Fruit fly (Drosophila melanogaster) whole organism, adult: Measurements from ENCODE around the gene mino.

ENCODE experiments used
- CG11617 ChIP-seq: fragments of 200-800 bp; sonication (Bioruptor generic); optimal IDR thresholded peaks from 2 replicates; lab custom pipeline; 2017; ENCODE audit warnings: mild to moderate bottlenecking, missing biosample characterization, missing genetic modification reagents, missing genetic modification characterization
- CG12768 ChIP-seq: fragments of 200-800 bp; sonication (Bioruptor generic); optimal IDR thresholded peaks from 2 replicates; lab custom pipeline; 2017; ENCODE audit warnings: missing biosample characterization, missing genetic modification characterization, mild to moderate bottlenecking, moderate library complexity, missing genetic modification reagents
- CG14711 ChIP-seq: fragments of 200-800 bp; sonication (Bioruptor generic); optimal IDR thresholded peaks from 2 replicates; lab custom pipeline; 2018; ENCODE audit warnings: missing biosample characterization, mild to moderate bottlenecking, missing genetic modification characterization, moderate library complexity
- CG1620 ChIP-seq: fragments of 200-800 bp; sonication (Bioruptor generic); optimal IDR thresholded peaks from 2 replicates; lab custom pipeline; 2016; ENCODE audit warnings: missing biosample characterization, missing genetic modification characterization
- CG33017 ChIP-seq: fragments of 200-800 bp; sonication (Bioruptor generic); optimal IDR thresholded peaks from 2 replicates; lab custom pipeline; 2018; ENCODE audit warnings: missing biosample characterization, mild to moderate bottlenecking, missing genetic modification characterization, moderate library complexity
- CG5204 ChIP-seq: fragments of 200-800 bp; sonication (Bioruptor generic); optimal IDR thresholded peaks from 2 replicates; lab custom pipeline; 2016; ENCODE audit warnings: missing biosample characterization, missing genetic modification characterization
- CG7045 ChIP-seq: fragments of 200-800 bp; sonication (Bioruptor generic); optimal IDR thresholded peaks from 2 replicates; lab custom pipeline; 2017; ENCODE audit warnings: missing biosample characterization, mild to moderate bottlenecking, missing genetic modification characterization
- CG7101 ChIP-seq: fragments of 200-800 bp; sonication (Bioruptor generic); optimal IDR thresholded peaks from 2 replicates; lab custom pipeline; 2018; ENCODE audit warnings: missing biosample characterization, mild to moderate bottlenecking, missing genetic modification characterization, moderate library complexity
- Clk ChIP-seq: fragments of 200-800 bp; sonication (Bioruptor generic); optimal IDR thresholded peaks from 2 replicates; lab custom pipeline; 2017; ENCODE audit warnings: missing biosample characterization, missing genetic modification characterization
- Crg-1 ChIP-seq: fragments of 200-800 bp; sonication (Bioruptor generic); optimal IDR thresholded peaks from 2 replicates; lab custom pipeline; 2016; ENCODE audit warnings: missing biosample characterization, missing genetic modification characterization
- Hr96 ChIP-seq: fragments of 200-800 bp; sonication (Bioruptor generic); optimal IDR thresholded peaks from 2 replicates; lab custom pipeline; 2016; ENCODE audit warnings: missing biosample characterization, missing genetic modification characterization
- Mnt ChIP-seq: fragments of 200-800 bp; sonication (Bioruptor generic); optimal IDR thresholded peaks from 2 replicates; lab custom pipeline; 2016; ENCODE audit warnings: missing biosample characterization, mild to moderate bottlenecking, missing genetic modification characterization
- bab1 ChIP-seq: fragments of 200-800 bp; sonication (Bioruptor generic); optimal IDR thresholded peaks from 3 replicates; lab custom pipeline; 2019; ENCODE audit warnings: missing biosample characterization, mild to moderate bottlenecking, missing genetic modification characterization, moderate library complexity
- cic ChIP-seq: fragments of 200-800 bp; sonication (Bioruptor generic); optimal IDR thresholded peaks from 2 replicates; lab custom pipeline; 2017; ENCODE audit warnings: missing biosample characterization, mild to moderate bottlenecking, missing genetic modification characterization, moderate library complexity
- cnc ChIP-seq, 2 experiments: fragments of >200 bp; optimal IDR thresholded peaks; 2 replicates each; lab custom pipeline; 2017
- kay ChIP-seq: fragments of 200-800 bp; sonication (Bioruptor generic); peaks from one replicate; lab custom pipeline; 2016; ENCODE audit warnings: missing biosample characterization, missing genetic modification characterization, borderline replicate concordance
- ovo ChIP-seq: fragments of 200-800 bp; sonication (Bioruptor generic); optimal IDR thresholded peaks from 2 replicates; lab custom pipeline; 2016; ENCODE audit warnings: missing biosample characterization, missing genetic modification characterization
- pad ChIP-seq: fragments of 200-800 bp; sonication (Bioruptor generic); optimal IDR thresholded peaks from 3 replicates; lab custom pipeline; 2017; ENCODE audit warnings: missing biosample characterization, missing genetic modification characterization, mild to moderate bottlenecking, moderate library complexity, missing genetic modification reagents
- tj ChIP-seq: fragments of 200-800 bp; sonication (Bioruptor generic); optimal IDR thresholded peaks from 3 replicates; lab custom pipeline; 2017; ENCODE audit warnings: missing biosample characterization, mild to moderate bottlenecking, missing genetic modification characterization, moderate library complexity
- toe ChIP-seq: fragments of 200-800 bp; sonication (Bioruptor generic); optimal IDR thresholded peaks from 2 replicates; lab custom pipeline; 2016; ENCODE audit warnings: missing biosample characterization, missing genetic modification characterization

The mino gene

DNA sequence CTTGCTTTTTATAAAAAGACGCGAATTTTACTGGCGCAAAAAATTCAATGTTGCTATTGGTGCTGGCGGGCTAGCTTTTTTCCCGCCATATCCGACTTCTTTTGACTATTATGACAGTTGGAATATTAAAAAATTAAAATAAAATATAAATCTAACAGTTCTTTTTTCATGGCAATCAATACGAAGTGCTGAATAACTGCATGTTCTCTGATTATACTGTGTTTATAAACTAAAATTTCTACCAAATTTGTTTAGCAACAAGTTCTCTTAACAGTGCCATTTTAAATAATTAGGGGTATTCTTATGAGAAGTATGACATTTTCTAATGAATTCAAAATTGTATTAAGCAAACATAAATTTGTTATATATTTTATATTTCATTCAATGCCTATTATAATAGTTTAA, 5.6 kb upstream of the mino start, which contains the start of gene Boh1:
Gene Boh1 (minus strand): TSS at position 76 of the 405 bp plus-strand sequence.
- peak; percentile 36 for TF ChIP-seq CG7101 (tag; lab: Kevin White, UChicago)
- TF ChIP-seq CG11617 (GFP tag; lab: Kevin White, UChicago): peak; percentile 58
- TF ChIP-seq CG33017: peak; percentile 28
- peak; percentile 61 for TF ChIP-seq bab1 (GFP tag; lab: Kevin White, UChicago)
- peak; percentile 13 for TF ChIP-seq CG12768 (GFP tag; lab: Kevin White, UChicago)
- peak; percentile 8 for TF ChIP-seq Mnt (GFP tag; lab: Kevin White, UChicago)
- TF ChIP-seq kay (GFP tag; lab: Kevin White, UChicago): no peak
- no peak for TF ChIP-seq Crg-1
- TF ChIP-seq CG14711: peak; percentile 46
- TF ChIP-seq pad (GFP tag; lab: Kevin White, UChicago): no peak

DNA sequence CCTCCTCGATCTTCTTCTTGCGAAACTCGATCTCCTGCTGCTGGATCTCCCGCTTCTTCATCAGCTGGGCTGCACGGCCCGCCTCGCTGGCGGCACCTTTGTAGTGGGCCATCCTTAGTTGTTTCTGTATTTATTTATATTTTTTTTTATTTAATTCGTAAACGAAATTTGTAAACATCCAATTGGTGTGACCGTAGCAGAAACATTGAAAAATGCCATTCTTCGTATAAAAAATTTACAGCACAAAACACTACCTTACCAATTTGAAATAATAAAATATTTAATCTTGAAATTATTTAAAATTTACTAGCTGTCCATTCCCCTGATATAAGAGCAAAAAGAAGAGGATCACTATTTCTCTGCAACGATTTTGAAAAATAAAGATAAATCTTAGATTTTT, 4.1 kb upstream of the mino start, which contains the start of gene CG12259:
Gene CG12259 (minus strand): TSS at position 207 of the 400 bp plus-strand sequence.
- TF ChIP-seq CG5204 (GFP tag; lab: Kevin White, UChicago): no peak

DNA sequence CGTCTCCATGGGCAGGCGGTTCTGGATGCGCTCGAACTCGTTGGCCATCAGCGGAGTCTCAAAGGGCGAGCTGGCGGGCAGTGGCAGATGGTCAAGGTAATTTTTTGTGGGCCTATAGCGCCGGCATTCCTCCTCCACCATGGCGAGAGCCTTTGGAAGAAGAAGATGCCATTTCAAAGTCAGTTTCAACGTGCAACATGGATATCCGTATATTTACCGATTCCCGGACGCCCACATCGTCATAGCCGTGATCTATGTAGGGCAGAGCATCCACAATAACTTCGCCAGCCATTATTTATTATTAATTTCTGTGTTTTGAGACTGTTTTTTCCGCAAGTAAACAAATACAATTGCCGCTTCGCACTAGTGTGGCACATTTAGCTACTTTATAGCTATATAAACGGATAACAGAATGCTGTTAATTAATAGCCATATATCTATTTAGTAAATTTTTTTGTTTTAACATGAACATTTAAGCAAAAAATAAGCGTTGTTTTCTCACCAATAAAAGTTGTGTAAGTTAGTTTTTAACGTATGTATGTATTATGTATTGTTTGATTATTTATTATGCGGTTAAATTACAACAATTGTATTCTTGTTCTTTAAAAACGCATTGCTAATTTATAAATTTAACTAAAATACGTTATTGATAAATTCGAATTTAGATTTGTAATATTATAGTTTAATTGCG, 2.9 kb upstream of the mino start, which contains the start of gene BCAS2:
Gene BCAS2 (minus strand): TSS at position 375 of the 691 bp plus-strand sequence.
- no peak for TF ChIP-seq CG11617 (GFP tag; lab: Kevin White, UChicago)
- no peak for TF ChIP-seq CG5204 (GFP tag; lab: Kevin White, UChicago)
- TF ChIP-seq Clk (GFP tag; lab: Kevin White, UChicago): no peak
- no peak for TF ChIP-seq CG33017
- no peak for TF ChIP-seq ovo (GFP tag; lab: Kevin White, UChicago)
- no peak for TF ChIP-seq CG7045 (GFP tag; lab: Kevin White, UChicago)
- TF ChIP-seq CG1620 (GFP tag; lab: Kevin White, UChicago): no peak
- TF ChIP-seq cic (GFP tag; lab: Kevin White, UChicago): no peak
- no peak for TF ChIP-seq Mnt (GFP tag; lab: Kevin White, UChicago)
- no peak for TF ChIP-seq kay (GFP tag; lab: Kevin White, UChicago)
- TF ChIP-seq CG12768 (GFP tag; lab: Kevin White, UChicago): no peak
- no peak for TF ChIP-seq tj
- no peak for TF ChIP-seq cnc (optimal IDR thresholded peaks at IDR 0.05; lab: Kevin White, UChicago)
- no peak for TF ChIP-seq pad (GFP tag; lab: Kevin White, UChicago)
- TF ChIP-seq toe: no peak

DNA sequence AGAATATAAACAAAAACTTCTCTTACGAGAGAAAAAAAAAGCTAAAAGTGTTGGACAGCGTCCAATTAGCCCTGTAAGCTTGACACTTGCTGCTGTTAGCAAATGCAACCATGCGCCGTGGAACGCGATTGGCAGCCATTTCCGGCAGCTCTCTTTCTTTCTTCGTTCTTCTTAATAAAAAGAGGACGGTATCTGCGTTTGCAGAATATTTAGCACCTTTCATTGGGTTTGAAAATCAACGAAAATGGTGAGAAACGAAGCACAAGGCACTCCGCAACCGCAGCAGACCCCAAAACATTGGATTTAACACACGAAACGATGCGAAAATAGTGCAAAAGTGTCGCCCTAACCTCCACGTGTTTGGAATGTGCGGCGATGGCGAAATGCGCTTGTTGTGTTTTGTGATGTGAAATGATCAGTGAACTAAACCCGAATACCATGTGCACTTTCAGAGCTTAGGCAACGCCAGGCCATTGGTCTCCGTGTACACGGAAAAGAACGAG, 2.3 kb upstream of the mino start, which contains the start of gene RpL4:
Gene RpL4 (plus strand): TSS at position 149 of the 503 bp plus-strand sequence.
- TF ChIP-seq CG7101 (tag; lab: Kevin White, UChicago) (peak; percentile 92), pad (GFP tag; lab: Kevin White, UChicago) (peak; percentile 75), bab1 (GFP tag; lab: Kevin White, UChicago) (peak; percentile 64), CG1620 (GFP tag; lab: Kevin White, UChicago) (peak; percentile 91), CG7045 (GFP tag; lab: Kevin White, UChicago) (peak; percentile 89), ovo (GFP tag; lab: Kevin White, UChicago) (peak; percentile 83), Crg-1 (peak; percentile 92), Hr96 (GFP tag; lab: Kevin White, UChicago) (peak; percentile 91), Mnt (GFP tag; lab: Kevin White, UChicago) (peak; percentile 93), toe (peak; percentile 82), CG5204 (GFP tag; lab: Kevin White, UChicago) (peak; percentile 84), tj (peak; percentile 80), Clk (GFP tag; lab: Kevin White, UChicago) (peak; percentile 46), CG14711 (peak; percentile 59), kay (GFP tag; lab: Kevin White, UChicago) (no peak), CG12768 (GFP tag; lab: Kevin White, UChicago) (peak; percentile 85), CG33017 (peak; percentile 84), cic (GFP tag; lab: Kevin White, UChicago) (peak; percentile 72), cnc (optimal IDR thresholded peaks at IDR 0.05; lab: Kevin White, UChicago) (no peak), CG11617 (GFP tag; lab: Kevin White, UChicago) (peak; percentile 95)

DNA sequence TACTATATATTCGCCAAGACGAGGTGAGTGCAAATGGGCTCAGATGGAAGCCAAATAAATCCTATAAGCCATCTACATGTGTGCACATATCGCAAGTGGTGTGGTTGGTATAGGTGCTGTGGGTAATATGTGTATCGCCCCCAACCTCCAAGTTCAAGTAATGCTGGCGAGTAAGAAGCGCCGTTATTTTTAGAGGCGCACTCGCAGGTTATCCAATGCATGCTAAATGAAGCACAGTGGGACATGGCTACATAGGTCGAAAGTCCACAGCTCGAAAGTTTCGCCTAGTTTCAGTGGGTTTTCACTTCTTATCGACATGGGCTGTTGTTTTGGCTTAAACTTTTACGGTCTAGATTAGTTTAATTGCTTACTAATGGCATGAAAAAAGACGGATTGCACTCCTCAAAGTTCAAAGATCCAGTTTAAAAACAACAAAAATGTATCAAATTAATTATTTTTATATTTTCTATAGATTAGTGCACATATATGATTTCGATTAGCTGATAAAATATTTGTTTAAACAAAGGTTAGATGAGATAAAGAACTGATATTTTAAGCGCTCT, 1.1 kb downstream of the mino start:
- TF ChIP-seq ovo (GFP tag; lab: Kevin White, UChicago) (peak; percentile 68), Hr96 (GFP tag; lab: Kevin White, UChicago) (no peak)

DNA sequence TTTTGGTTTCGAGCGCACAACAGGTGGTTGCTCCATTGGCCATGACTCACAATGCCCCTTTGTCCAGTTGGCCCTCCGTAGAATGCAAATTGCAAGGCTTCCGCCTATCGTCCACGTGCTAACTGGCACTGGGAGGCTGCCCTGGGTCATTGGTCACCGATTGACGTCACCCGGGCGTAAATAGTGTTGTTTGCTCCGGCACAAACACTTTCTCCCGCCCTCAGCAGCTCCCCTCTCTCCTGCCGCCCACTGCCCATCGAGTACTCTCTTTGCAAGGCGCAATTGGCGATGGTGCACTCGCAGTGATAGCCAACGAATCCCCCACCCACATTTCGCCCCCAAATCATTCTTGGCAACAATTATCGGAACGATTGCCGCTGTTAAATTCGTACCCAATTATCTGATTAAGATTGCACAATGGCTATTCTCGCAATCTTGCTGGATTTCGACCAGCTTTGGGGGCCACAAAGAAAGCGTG, 1.8 kb downstream of the mino start:
- TF ChIP-seq bab1 (GFP tag; lab: Kevin White, UChicago) (no peak), Hr96 (GFP tag; lab: Kevin White, UChicago) (peak; percentile 31), cic (GFP tag; lab: Kevin White, UChicago) (peak; percentile 75), Mnt (GFP tag; lab: Kevin White, UChicago) (peak; percentile 62)
